Fruit fly (Drosophila melanogaster) whole organism: Measurements from ENCODE around the gene Apc.

Source experiments
- CG8478 ChIP-seq: fragments of >200 bp; optimal IDR thresholded peaks from 2 replicates; lab custom pipeline; 2018; ENCODE audit warnings: inconsistent platforms
- EcR ChIP-seq, 2 experiments: fragments of >200 bp; optimal IDR thresholded peaks; 2 replicates each; lab custom pipeline; 2017; ENCODE audit warnings: missing biosample characterization in 2 of 2, missing genetic modification characterization in 2 of 2, missing genetic modification reagents in 2 of 2
- pan ChIP-seq: fragments of >200 bp; optimal IDR thresholded peaks from 2 replicates; lab custom pipeline; 2017
- psq ChIP-seq: fragments of >200 bp; optimal IDR thresholded peaks from 2 replicates; lab custom pipeline; 2017
- usp ChIP-seq: fragments of >200 bp; optimal IDR thresholded peaks from 2 replicates; lab custom pipeline; 2017; ENCODE audit warnings: missing biosample characterization, missing genetic modification characterization, mixed read lengths

- TF ChIP-seq psq (lab: Kevin White, UChicago) (no peak), usp (GFP tag; lab: Kevin White, UChicago) (no peak), pan (no peak), EcR (GFP tag; optimal IDR thresholded peaks at IDR 0.05; lab: Kevin White, UChicago) (no peak), CG8478 (lab: Kevin White, UChicago) (no peak)
Observed at dm6 chr3R:28856140-28856539, 11.6 kb upstream of the Apc start.
